Worm (Caenorhabditis elegans) whole organism, L4/young adult: ENCODE measurements around the gene C15B12.4.

Experiments used
- W03F9.2 ChIP-seq: fragments of 150-350 bp; optimal IDR thresholded peaks from 2 replicates; lab custom pipeline; 2014; ENCODE audit warnings: missing biosample characterization, missing genetic modification characterization
- him-1 ChIP-seq: sonication (generic microtip); optimal IDR thresholded peaks from 2 replicates; lab custom pipeline; 2016; ENCODE audit warnings: missing genotype, missing genetic modification reagents, missing genetic modification characterization, missing compliant biosample characterization

- TF ChIP-seq him-1 (tag; lab: Kevin White, UChicago) (no peak), W03F9.2 (tag; lab: Kevin White, UChicago) (no peak)
Observed at ce11 chrX:6430510-6430909, 43.0 kb downstream of the C15B12.4 start, which contains the start of gene ctsa-2.
